Fruit fly (Drosophila melanogaster) whole organism, prepupa: ENCODE measurements around the gene RpL17.

Source experiments
- CG10631 ChIP-seq: fragments of 200-800 bp; sonication (Bioruptor generic); optimal IDR thresholded peaks from 2 replicates; lab custom pipeline; 2016; ENCODE audit warnings: missing biosample characterization, missing genetic modification characterization
- CG10669 ChIP-seq: fragments of 200-800 bp; sonication (Bioruptor generic); optimal IDR thresholded peaks from 3 replicates; lab custom pipeline; 2018; ENCODE audit warnings: missing biosample characterization, mild to moderate bottlenecking, missing genetic modification characterization, moderate library complexity
- CG11902 ChIP-seq: fragments of 200-800 bp; sonication (Bioruptor generic); optimal IDR thresholded peaks from 3 replicates; lab custom pipeline; 2016; ENCODE audit warnings: missing biosample characterization, missing genetic modification characterization
- CG1621 ChIP-seq: fragments of 200-800 bp; sonication (Bioruptor generic); optimal IDR thresholded peaks from 3 replicates; lab custom pipeline; 2018; ENCODE audit warnings: missing biosample characterization, mild to moderate bottlenecking, missing genetic modification characterization
- CG16779 ChIP-seq: fragments of 200-800 bp; sonication (Bioruptor generic); optimal IDR thresholded peaks from 3 replicates; lab custom pipeline; 2017; ENCODE audit warnings: missing biosample characterization, mild to moderate bottlenecking, missing genetic modification characterization
- CG3032 ChIP-seq: fragments of 200-800 bp; optimal IDR thresholded peaks from 2 replicates; lab custom pipeline; 2019; ENCODE audit warnings: missing biosample characterization, mild to moderate bottlenecking, missing genetic modification characterization, moderate library complexity
- CG31627 ChIP-seq: fragments of 200-800 bp; sonication (Bioruptor generic); optimal IDR thresholded peaks from 3 replicates; lab custom pipeline; 2016; ENCODE audit warnings: missing biosample characterization, missing genetic modification characterization
- CG32006 ChIP-seq: fragments of 200-800 bp; sonication (Bioruptor generic); optimal IDR thresholded peaks from 3 replicates; lab custom pipeline; 2017; ENCODE audit warnings: missing biosample characterization, mild to moderate bottlenecking, missing genetic modification characterization
- CG34406 ChIP-seq: fragments of 200-800 bp; sonication (Bioruptor generic); optimal IDR thresholded peaks from 3 replicates; lab custom pipeline; 2016; ENCODE audit warnings: missing biosample characterization, missing genetic modification characterization
- CG3919 ChIP-seq: fragments of 200-800 bp; sonication (Bioruptor generic); optimal IDR thresholded peaks from 3 replicates; lab custom pipeline; 2016; ENCODE audit warnings: missing biosample characterization, missing genetic modification characterization
- CG4318 ChIP-seq: fragments of 200-800 bp; sonication (Bioruptor generic); optimal IDR thresholded peaks from 3 replicates; lab custom pipeline; 2017; ENCODE audit warnings: missing biosample characterization, mild to moderate bottlenecking, missing genetic modification characterization
- CG6163 ChIP-seq: fragments of 200-800 bp; sonication (Bioruptor generic); IDR thresholded peaks from 3 replicates; pipeline ENCODE4 v1.3.6; 2022; ENCODE audit warnings: missing biosample characterization, missing genetic modification characterization
- CG6276 ChIP-seq: fragments of 200-800 bp; sonication (Bioruptor generic); optimal IDR thresholded peaks from 2 replicates; lab custom pipeline; 2017; ENCODE audit warnings: missing biosample characterization, mild to moderate bottlenecking, missing genetic modification characterization
- CG6792 ChIP-seq: fragments of 200-800 bp; sonication (Bioruptor generic); optimal IDR thresholded peaks from 3 replicates; lab custom pipeline; 2016; ENCODE audit warnings: missing biosample characterization, missing genetic modification characterization
- CG6808 ChIP-seq: fragments of 200-800 bp; sonication (Bioruptor generic); optimal IDR thresholded peaks from 3 replicates; lab custom pipeline; 2017; ENCODE audit warnings: missing biosample characterization, missing genetic modification characterization, mild to moderate bottlenecking, moderate library complexity, missing genetic modification reagents
- CG6854 ChIP-seq: fragments of 200-800 bp; sonication (Bioruptor generic); optimal IDR thresholded peaks from 2 replicates; lab custom pipeline; 2017; ENCODE audit warnings: missing biosample characterization, mild to moderate bottlenecking, missing genetic modification characterization
- CG9139 ChIP-seq: fragments of 200-800 bp; sonication (Bioruptor generic); optimal IDR thresholded peaks from 3 replicates; lab custom pipeline; 2017; ENCODE audit warnings: missing biosample characterization, mild to moderate bottlenecking, missing genetic modification characterization
- Eip75B ChIP-seq: fragments of 200-800 bp; sonication (Bioruptor generic); optimal IDR thresholded peaks from 3 replicates; lab custom pipeline; 2016; ENCODE audit warnings: missing biosample characterization, missing genetic modification characterization
- Eip78C ChIP-seq: fragments of 200-800 bp; sonication (Bioruptor generic); peaks from one replicate; lab custom pipeline; 2016; ENCODE audit warnings: missing biosample characterization, missing genetic modification characterization
- Ets21C ChIP-seq: fragments of 200-800 bp; sonication (Bioruptor generic); optimal IDR thresholded peaks from 3 replicates; lab custom pipeline; 2016; ENCODE audit warnings: missing biosample characterization, missing genetic modification characterization
- Gug ChIP-seq: fragments of 200-800 bp; sonication (Bioruptor generic); IDR thresholded peaks from 2 replicates; pipeline ENCODE4 v1.3.6; 2022; ENCODE audit warnings: missing biosample characterization, missing genetic modification characterization
- Hr38 ChIP-seq: sonication (Bioruptor generic); optimal IDR thresholded peaks from 2 replicates; lab custom pipeline; 2016; ENCODE audit warnings: missing biosample characterization, missing genetic modification characterization
- Hr39 ChIP-seq: fragments of 200-800 bp; sonication (Bioruptor generic); optimal IDR thresholded peaks from 2 replicates; lab custom pipeline; 2016; ENCODE audit warnings: missing biosample characterization, missing genetic modification characterization
- Lpt ChIP-seq: fragments of 200-800 bp; sonication (Bioruptor generic); optimal IDR thresholded peaks from 3 replicates; lab custom pipeline; 2016; ENCODE audit warnings: missing biosample characterization, missing genetic modification characterization
- Met ChIP-seq: fragments of 200-800 bp; sonication (Bioruptor generic); optimal IDR thresholded peaks from 3 replicates; lab custom pipeline; 2016; ENCODE audit warnings: missing biosample characterization, missing genetic modification characterization
- Smox ChIP-seq: fragments of 200-800 bp; sonication (Bioruptor generic); optimal IDR thresholded peaks from 3 replicates; lab custom pipeline; 2016; ENCODE audit warnings: missing biosample characterization, missing genetic modification characterization
- Sox102F ChIP-seq: fragments of 200-800 bp; sonication (Bioruptor generic); optimal IDR thresholded peaks from 2 replicates; lab custom pipeline; 2016; ENCODE audit warnings: missing biosample characterization, mild to moderate bottlenecking, missing genetic modification characterization
- Sox14 ChIP-seq: fragments of 200-800 bp; sonication (Bioruptor generic); optimal IDR thresholded peaks from 3 replicates; lab custom pipeline; 2016; ENCODE audit warnings: missing biosample characterization, missing genetic modification characterization
- Sox15 ChIP-seq: fragments of 200-800 bp; sonication (Bioruptor generic); optimal IDR thresholded peaks from 3 replicates; lab custom pipeline; 2016; ENCODE audit warnings: missing biosample characterization, missing genetic modification characterization
- cyc ChIP-seq: fragments of 200-800 bp; sonication (Bioruptor generic); optimal IDR thresholded peaks from 3 replicates; lab custom pipeline; 2016; ENCODE audit warnings: missing biosample characterization, missing genetic modification characterization
- dsx ChIP-seq: fragments of 200-800 bp; optimal IDR thresholded peaks from 3 replicates; lab custom pipeline; 2019; ENCODE audit warnings: missing biosample characterization, mild to moderate bottlenecking, missing genetic modification characterization, moderate library complexity; ENCODE audit not compliant: poor library complexity, severe bottlenecking
- eg ChIP-seq: fragments of 200-800 bp; sonication (Bioruptor generic); IDR thresholded peaks from 3 replicates; pipeline ENCODE4 v1.3.6; 2022; ENCODE audit warnings: missing biosample characterization, missing genetic modification characterization
- esn ChIP-seq: fragments of 200-800 bp; sonication (Bioruptor generic); optimal IDR thresholded peaks from 2 replicates; lab custom pipeline; 2016; ENCODE audit warnings: missing biosample characterization, mild to moderate bottlenecking, missing genetic modification characterization, moderate library complexity
- fd59A ChIP-seq: fragments of 200-800 bp; sonication (Bioruptor generic); optimal IDR thresholded peaks from 2 replicates; lab custom pipeline; 2017; ENCODE audit warnings: missing biosample characterization, mild to moderate bottlenecking, missing genetic modification characterization, missing genetic modification reagents
- lz ChIP-seq: fragments of 200-800 bp; sonication (Bioruptor generic); optimal IDR thresholded peaks from 3 replicates; lab custom pipeline; 2016; ENCODE audit warnings: missing biosample characterization, missing genetic modification characterization
- spab ChIP-seq: fragments of 200-800 bp; sonication (Bioruptor generic); optimal IDR thresholded peaks from 2 replicates; lab custom pipeline; 2017; ENCODE audit warnings: missing biosample characterization, mild to moderate bottlenecking, missing genetic modification characterization, missing genetic modification reagents
- svp ChIP-seq: fragments of 200-800 bp; sonication (Bioruptor generic); peaks from one replicate; lab custom pipeline; 2016; ENCODE audit warnings: missing biosample characterization, missing genetic modification characterization

The RpL17 gene

DNA sequence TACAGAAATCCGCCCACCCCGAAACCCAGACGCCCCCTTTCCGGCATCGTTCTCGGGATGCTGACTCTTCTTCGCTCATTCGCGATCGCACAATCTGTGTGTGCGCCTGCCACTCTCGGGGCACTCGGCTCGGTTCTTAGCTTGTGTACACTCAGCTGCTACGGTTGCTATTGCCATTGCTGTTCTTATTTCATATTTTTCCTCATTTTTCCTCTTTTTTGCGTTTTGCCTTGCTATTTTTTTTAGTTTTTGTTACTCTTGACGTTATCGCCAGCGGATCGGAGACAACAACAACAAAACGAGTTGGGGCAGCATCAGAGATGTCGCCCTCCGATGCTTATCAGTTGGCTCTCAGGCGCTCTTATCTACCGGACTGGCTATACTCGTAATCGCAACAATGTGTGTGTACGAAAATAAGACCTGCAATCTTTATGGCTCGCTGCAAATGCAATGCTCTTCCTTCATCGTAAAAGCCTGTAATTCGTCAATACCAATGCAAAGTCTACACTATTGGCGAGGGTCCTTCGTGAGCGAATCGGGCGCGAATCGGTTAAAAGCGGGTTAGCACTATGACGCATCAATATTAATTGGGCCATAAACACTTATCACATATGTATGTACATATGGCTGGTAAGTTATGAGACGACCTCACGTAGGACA is 13.3 kb downstream of the RpL17 start (continued):
- TF ChIP-seq CG32006 (peak; percentile 34), CG6854 (GFP tag; lab: Kevin White, UChicago) (peak; percentile 44), Eip75B (GFP tag; lab: Kevin White, UChicago) (no peak), CG1621 (tag; lab: Kevin White, UChicago) (peak; percentile 46), lz (no peak), CG10631 (GFP tag; lab: Kevin White, UChicago) (no peak), CG6163 (peak; percentile 86), Sox15 (GFP tag; lab: Kevin White, UChicago) (no peak), Smox (no peak), eg (GFP tag; lab: Robert Waterston, UW) (peak; percentile 87), CG9139 (GFP tag; lab: Kevin White, UChicago) (peak; percentile 60), Met (GFP tag; lab: Kevin White, UChicago) (no peak), svp (GFP tag; lab: Kevin White, UChicago) (peak; percentile 89), CG4318 (GFP tag; lab: Kevin White, UChicago) (no peak), esn (GFP tag; lab: Kevin White, UChicago) (no peak), Hr38 (GFP tag; lab: Kevin White, UChicago) (no peak), Sox14 (GFP tag; lab: Kevin White, UChicago) (no peak), CG6808 (GFP tag; lab: Kevin White, UChicago) (peak; percentile 75)

DNA sequence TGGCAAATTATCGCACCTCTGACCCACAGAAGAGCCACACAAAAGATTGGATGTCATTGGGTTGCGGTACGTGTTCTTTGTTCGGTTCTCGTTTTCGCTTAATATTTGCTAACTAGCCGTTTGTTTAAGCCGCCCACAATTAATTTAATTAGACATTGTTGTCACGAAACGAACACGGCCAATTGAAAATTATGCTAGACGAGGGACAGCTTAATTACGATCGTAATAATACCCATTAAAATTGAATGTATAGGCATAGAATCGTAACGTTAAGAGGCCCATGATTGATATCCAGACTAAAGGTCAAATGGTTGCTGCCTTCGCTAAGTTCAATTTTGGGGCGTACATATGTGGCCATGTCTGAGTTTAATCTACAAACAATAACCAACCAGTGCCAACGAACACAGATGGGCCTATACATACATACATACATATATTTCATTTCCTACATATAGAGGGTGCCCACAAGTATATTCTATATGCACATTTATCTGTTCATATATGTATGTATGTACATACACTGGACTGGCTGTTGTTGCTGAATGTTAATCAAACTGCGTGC is 15.4 kb downstream of the RpL17 start:
- TF ChIP-seq svp (GFP tag; lab: Kevin White, UChicago) (peak; percentile 94), Eip78C (GFP tag; lab: Kevin White, UChicago) (peak; percentile 64), Hr39 (GFP tag; lab: Kevin White, UChicago) (no peak), CG3032 (no peak)

DNA sequence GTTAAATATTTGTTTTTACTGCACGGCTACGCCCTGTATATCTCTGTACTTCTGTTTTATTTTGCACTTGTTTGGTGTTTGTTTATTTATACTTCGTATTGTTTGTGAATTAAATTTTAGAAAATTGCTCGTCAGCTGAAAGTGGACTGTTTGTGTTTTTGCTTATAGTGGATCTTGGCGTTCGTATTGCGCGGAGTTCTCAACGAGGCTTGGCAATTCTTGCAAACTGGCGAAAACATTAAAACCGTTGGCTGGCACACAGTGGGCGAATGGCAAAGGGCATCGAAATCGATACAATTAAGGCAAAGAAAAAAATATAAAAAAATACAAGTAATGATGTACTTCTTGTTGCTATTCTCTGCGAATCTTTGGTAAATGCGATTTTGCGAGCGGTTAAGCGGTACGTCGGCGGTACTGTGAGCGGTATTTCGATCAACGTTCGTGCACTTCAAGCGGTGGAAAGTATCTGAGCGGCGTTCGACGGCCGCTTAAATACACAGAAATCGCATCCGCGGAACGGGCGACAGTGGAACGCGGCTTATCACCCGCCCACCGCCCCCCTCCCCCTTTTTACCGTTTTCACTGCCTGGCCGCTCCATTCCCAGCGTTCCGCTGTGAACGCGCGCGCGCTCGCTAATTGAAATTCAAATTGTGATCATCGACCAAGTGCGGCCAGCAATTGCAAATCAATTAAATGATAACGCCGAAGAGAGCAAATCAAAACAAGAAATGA is 17.1 kb downstream of the RpL17 start:
- TF ChIP-seq CG11902 (GFP tag; lab: Kevin White, UChicago) = no peak
- TF ChIP-seq fd59A (GFP tag; lab: Kevin White, UChicago) = no peak
- no peak for TF ChIP-seq CG10669 (GFP tag; lab: Kevin White, UChicago)
- TF ChIP-seq CG34406 = no peak
- TF ChIP-seq Ets21C = no peak
- TF ChIP-seq svp (GFP tag; lab: Kevin White, UChicago) = no peak
- TF ChIP-seq Lpt (GFP tag; lab: Kevin White, UChicago) = no peak
- no peak for TF ChIP-seq CG6808 (GFP tag; lab: Kevin White, UChicago)
- no peak for TF ChIP-seq CG9139 (GFP tag; lab: Kevin White, UChicago)
- TF ChIP-seq CG6163 = no peak
- no peak for TF ChIP-seq CG16779 (tag; lab: Kevin White, UChicago)
- TF ChIP-seq CG6792 = no peak

DNA sequence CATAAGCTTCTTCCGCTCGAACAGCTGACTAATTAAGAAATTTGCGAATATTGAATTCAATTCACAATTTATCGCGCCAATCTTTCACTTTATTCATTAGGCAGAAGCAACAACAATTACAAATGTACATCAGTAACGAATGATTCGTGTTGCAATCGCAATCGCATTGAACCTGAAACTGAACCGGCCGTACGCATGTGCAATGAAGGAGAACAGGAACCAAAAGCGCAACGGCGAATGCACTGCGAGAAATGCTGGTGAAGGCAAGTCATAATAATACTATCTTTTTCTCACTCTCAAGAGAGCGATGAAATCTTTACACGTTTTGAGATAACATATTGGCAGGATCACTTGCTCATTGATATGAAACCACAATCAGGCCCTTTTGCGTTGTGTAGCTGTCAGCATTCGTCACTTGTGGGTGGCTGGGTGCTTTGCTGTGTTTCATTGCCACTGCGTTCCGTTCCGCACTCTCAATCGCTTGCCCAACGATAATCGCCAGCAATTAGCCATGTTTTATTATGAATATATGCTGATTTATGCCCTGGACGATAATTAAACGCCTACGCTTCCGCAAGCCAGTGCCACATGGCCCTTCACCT is 19.0 kb downstream of the RpL17 start:
- peak; percentile 92 for TF ChIP-seq svp (GFP tag; lab: Kevin White, UChicago)
- TF ChIP-seq cyc (GFP tag; lab: Kevin White, UChicago) = no peak
- no peak for TF ChIP-seq Eip75B (GFP tag; lab: Kevin White, UChicago)
- no peak for TF ChIP-seq CG6276 (GFP tag; lab: Kevin White, UChicago)
- TF ChIP-seq CG31627 (GFP tag; lab: Kevin White, UChicago) = no peak
- peak; percentile 59 for TF ChIP-seq Eip78C (GFP tag; lab: Kevin White, UChicago)
- peak; percentile 35 for TF ChIP-seq CG32006
- no peak for TF ChIP-seq Hr39 (GFP tag; lab: Kevin White, UChicago)
- TF ChIP-seq CG6163 = peak; percentile 39; the same call in 2 of the 3 replicates
- no peak for TF ChIP-seq dsx
- TF ChIP-seq CG10669 (GFP tag; lab: Kevin White, UChicago) = peak; percentile 7
- no peak for TF ChIP-seq Gug (GFP tag; lab: Robert Waterston, UW)
- no peak for TF ChIP-seq lz
- no peak for TF ChIP-seq Met (GFP tag; lab: Kevin White, UChicago)
- TF ChIP-seq eg (GFP tag; lab: Robert Waterston, UW) = no peak
- no peak for TF ChIP-seq spab (GFP tag; lab: Kevin White, UChicago)
- TF ChIP-seq CG6808 (GFP tag; lab: Kevin White, UChicago) = no peak
- TF ChIP-seq Sox102F (GFP tag; lab: Kevin White, UChicago) = no peak
- peak; percentile 29 for TF ChIP-seq CG3919
